Fruit fly (Drosophila melanogaster): ENCODE data around the gene CG34426.

The CG34426 gene

DNA sequence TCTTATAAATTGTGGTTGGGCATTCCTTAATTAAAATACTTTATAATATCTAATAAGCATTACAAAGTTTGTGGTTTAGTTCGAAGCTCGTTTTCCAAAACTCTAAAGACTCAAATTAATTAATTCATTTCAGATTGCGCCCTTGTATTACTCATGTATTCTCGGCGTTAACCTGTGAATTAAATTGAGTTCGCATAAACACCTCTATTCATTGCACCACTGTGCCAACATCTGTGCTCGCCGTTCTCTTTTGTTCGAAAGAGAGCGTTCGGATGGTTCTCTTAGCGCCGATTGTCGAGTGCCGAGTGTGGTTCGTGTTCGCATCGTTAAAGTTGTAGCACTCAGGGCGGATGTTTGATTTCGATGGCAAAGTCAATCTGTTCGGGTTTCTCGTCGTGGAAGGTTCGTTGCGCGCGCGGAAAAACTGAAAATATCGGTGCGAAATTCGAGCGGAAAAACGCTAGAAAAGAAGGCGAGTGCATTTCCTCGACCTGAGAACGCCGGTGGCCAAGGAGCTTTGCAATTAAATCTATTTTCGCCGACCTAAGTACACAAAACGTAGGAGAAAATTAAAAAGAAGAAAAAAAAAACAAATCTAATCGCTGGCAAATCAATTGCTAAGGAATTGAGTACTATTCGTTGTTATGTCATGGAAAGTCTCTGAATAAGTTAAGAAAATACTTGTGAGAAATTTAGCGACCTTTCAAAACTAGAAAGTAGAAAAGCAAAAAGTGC is 25.0 kb downstream of the CG34426 start, which contains the start of gene dally:
Gene dally (plus strand): TSS at position 373 of the 735 bp plus-strand sequence.
- no peak for TF ChIP-seq pan (optimal IDR thresholded peaks at IDR 0.05)
- no peak for TF ChIP-seq Dll (optimal IDR thresholded peaks at IDR 0.05)

DNA sequence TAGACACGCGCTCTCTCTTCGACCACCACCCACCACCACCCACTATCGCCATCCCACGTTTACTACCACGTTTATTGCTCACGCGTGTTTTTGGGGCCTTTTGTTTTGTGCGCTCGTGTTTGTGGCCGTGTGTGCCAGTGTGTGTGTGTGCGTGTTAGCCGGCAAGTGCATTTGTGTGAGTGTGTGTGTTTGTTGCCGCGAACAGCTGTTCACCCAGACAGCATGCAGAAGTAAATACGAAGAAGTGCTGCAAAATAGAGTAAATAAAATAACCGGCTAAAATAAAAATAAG is 25.6 kb downstream of the CG34426 start:
- TF ChIP-seq EcR (GFP tag; optimal IDR thresholded peaks at IDR 0.05): no peak
- TF ChIP-seq pan (optimal IDR thresholded peaks at IDR 0.05): no peak
- TF ChIP-seq Dll (optimal IDR thresholded peaks at IDR 0.05): no peak
- TF ChIP-seq CG8478 (optimal IDR thresholded peaks at IDR 0.05): no peak
- TF ChIP-seq psq (optimal IDR thresholded peaks at IDR 0.05): no peak
- TF ChIP-seq usp (GFP tag; optimal IDR thresholded peaks at IDR 0.05): no peak

- TF ChIP-seq pan (optimal IDR thresholded peaks at IDR 0.05) (no peak), CG8478 (optimal IDR thresholded peaks at IDR 0.05) (no peak)
Measured at dm6 chr3L:8829572-8829971, 27.3 kb downstream of the CG34426 start.

DNA sequence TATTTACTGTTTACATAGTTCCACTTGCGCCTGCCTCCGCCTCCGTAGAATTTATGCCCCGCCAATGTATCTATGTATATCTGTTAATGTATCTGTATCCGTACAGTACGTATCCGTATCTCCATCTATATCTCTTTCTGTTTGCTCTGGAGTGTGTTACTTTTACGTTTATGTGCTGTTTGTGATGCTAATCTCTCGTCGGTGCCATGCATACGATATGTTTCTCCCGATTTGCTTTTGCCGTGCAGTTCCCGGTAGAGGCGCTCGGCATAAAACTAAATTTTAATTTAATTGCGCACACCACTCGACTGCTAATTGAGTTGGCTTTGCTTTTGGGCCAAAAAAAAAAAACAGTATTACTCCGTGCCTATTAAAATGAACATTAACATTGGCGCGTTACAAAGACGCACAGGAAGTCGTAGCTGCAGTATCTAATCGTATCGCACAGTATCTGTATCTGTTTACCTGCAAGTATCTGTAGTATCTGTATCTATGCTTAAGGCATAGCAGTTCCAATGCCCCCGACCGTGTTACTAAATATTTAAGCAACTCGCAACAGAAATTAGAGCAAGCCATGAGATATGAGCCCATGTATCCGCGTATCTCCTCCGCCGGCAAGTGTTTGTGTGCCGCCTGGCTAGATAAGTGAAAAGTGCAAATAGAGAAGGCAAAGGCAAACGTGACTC is 27.9 kb downstream of the CG34426 start:
- TF ChIP-seq EcR (GFP tag; optimal IDR thresholded peaks at IDR 0.05): no peak
- no peak for TF ChIP-seq pan (optimal IDR thresholded peaks at IDR 0.05)
- no peak for TF ChIP-seq usp (GFP tag; optimal IDR thresholded peaks at IDR 0.05)
- TF ChIP-seq CG8478 (optimal IDR thresholded peaks at IDR 0.05): no peak
- no peak for TF ChIP-seq Dll (optimal IDR thresholded peaks at IDR 0.05)
- no peak for TF ChIP-seq psq (optimal IDR thresholded peaks at IDR 0.05)

- TF ChIP-seq CG8478 (optimal IDR thresholded peaks at IDR 0.05): no peak
- TF ChIP-seq usp (GFP tag; optimal IDR thresholded peaks at IDR 0.05): no peak
- TF ChIP-seq Dll (optimal IDR thresholded peaks at IDR 0.05): no peak
- TF ChIP-seq pan (optimal IDR thresholded peaks at IDR 0.05): no peak
- no peak for TF ChIP-seq psq (optimal IDR thresholded peaks at IDR 0.05)
- TF ChIP-seq EcR (GFP tag; optimal IDR thresholded peaks at IDR 0.05): no peak
Measured at dm6 chr3L:8830954-8831353, 28.7 kb downstream of the CG34426 start.

DNA sequence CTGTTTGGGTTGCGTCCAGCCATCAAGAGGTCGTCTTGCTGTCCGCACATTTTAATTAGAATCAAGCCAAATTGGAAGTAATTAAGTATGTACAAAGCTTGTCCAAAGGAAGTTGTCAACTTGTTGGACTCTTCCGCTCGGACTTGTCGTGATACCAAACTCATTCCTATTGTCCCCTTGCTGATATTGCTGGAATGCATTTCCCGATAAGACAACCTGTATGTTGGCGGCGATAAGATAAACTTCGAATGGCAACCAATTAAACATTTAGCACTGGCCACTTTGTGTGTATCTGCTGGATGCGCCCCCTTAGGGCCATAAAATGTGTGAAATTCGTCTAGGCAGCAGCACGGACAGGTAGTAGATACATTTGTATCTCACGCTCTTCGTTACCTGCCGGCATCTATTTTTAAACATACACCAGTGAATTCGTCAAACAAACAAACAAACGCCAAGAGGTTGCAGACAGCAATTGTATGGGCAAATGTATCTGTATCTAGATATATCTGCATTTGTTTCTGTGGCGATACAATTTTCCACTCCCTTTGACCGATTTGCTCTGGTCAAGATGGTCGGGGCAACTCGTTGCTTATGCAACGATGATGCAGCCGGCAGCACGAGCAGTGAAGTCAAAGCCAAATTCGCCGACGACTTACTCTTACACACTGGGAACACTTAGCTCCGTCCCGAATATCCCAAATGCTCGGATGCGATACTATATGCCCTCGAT is 30.6 kb downstream of the CG34426 start:
- no peak for TF ChIP-seq CG8478 (optimal IDR thresholded peaks at IDR 0.05)
- no peak for TF ChIP-seq pan (optimal IDR thresholded peaks at IDR 0.05)
- TF ChIP-seq psq (optimal IDR thresholded peaks at IDR 0.05): no peak
- no peak for TF ChIP-seq usp (GFP tag; optimal IDR thresholded peaks at IDR 0.05)
- no peak for TF ChIP-seq EcR (GFP tag; optimal IDR thresholded peaks at IDR 0.05)
- no peak for TF ChIP-seq Dll (optimal IDR thresholded peaks at IDR 0.05)

DNA sequence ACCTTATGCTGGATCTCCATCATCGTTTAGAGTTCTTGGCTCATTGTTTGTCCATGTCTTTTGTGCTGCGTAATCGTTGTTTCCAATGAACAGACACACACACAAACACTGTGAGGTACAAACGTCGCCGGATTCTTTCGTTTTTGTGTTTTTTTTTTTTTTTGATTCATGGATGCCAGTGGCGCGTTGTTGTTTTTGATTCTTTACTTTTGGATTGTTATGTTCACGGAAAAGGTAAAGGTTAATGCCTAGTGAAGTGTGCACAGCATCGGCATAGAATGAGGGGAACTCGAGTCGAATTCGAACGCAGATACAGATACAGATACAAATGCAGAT is 31.2 kb downstream of the CG34426 start:
- TF ChIP-seq pan (optimal IDR thresholded peaks at IDR 0.05): no peak
- TF ChIP-seq Dll (optimal IDR thresholded peaks at IDR 0.05): no peak
- no peak for TF ChIP-seq EcR (GFP tag; optimal IDR thresholded peaks at IDR 0.05)
- TF ChIP-seq usp (GFP tag; optimal IDR thresholded peaks at IDR 0.05): no peak
- TF ChIP-seq psq (optimal IDR thresholded peaks at IDR 0.05): no peak

DNA sequence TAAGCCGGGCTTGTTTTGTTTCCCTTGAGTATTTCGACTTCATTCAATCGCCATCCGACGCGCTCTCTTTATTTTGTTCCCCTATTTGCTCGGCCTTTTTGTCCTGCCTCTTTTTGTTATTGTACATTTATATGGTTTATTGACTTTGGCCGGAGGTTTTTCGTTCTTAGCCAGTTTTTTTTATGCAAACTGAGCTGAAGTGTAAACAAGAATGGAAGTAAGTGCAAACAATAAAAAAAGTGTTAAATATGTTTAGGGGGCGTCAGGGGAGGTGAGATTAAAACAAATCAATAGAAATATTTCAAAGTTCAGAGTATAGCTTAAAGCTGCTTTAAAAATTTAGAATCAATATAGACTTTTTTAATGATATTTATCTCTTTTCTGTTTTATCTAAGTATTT is 32.2 kb downstream of the CG34426 start:
- TF ChIP-seq CG8478 (optimal IDR thresholded peaks at IDR 0.05) (no peak), EcR (GFP tag; optimal IDR thresholded peaks at IDR 0.05) (no peak), psq (optimal IDR thresholded peaks at IDR 0.05) (no peak), usp (GFP tag; optimal IDR thresholded peaks at IDR 0.05) (no peak), Dll (optimal IDR thresholded peaks at IDR 0.05) (no peak), pan (optimal IDR thresholded peaks at IDR 0.05) (no peak)

DNA sequence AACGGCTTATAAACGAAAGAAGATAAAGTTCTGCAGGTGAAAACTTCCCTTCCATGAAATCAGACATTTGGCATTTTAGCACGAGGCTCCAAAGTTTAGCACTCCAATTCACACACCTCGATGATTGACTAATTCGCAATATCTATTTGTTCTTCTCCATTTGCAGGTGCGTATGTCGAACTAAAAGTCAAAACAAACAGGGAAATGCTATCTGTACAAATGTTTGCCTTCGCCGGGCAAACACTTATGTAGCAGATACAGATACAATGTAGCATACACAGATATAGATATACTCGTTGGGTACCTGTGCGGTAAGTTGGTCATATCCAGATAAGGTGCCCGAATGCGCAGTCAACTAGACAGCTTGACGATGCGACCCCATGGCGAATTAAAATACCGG is 32.6 kb downstream of the CG34426 start:
- no peak for TF ChIP-seq pan (optimal IDR thresholded peaks at IDR 0.05)
- TF ChIP-seq psq (optimal IDR thresholded peaks at IDR 0.05): no peak
- TF ChIP-seq CG8478 (optimal IDR thresholded peaks at IDR 0.05): no peak
- TF ChIP-seq Dll (optimal IDR thresholded peaks at IDR 0.05): no peak
- no peak for TF ChIP-seq usp (GFP tag; optimal IDR thresholded peaks at IDR 0.05)
- no peak for TF ChIP-seq EcR (GFP tag; optimal IDR thresholded peaks at IDR 0.05)

DNA sequence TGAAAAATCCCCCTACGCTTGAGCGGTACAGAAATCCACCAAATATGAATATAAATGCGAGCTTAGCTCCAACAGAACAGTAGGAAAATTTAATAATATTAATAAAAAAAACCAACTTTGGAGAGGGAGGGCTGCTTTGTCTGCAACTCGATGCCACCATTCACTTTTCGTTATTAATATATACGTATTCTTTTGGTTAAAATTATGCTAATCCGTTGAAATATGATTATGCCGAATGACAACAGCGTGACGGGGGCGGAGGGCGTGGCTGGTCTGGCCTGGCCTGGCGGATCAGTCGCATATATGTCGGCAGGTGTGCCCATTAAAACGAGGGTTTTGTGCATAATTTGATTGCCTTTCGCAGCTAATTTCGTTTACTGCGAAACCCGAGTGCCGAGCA is 33.2 kb downstream of the CG34426 start:
- no peak for TF ChIP-seq pan (optimal IDR thresholded peaks at IDR 0.05)
- no peak for TF ChIP-seq psq (optimal IDR thresholded peaks at IDR 0.05)
- TF ChIP-seq Dll (optimal IDR thresholded peaks at IDR 0.05): no peak
- no peak for TF ChIP-seq CG8478 (optimal IDR thresholded peaks at IDR 0.05)
- no peak for TF ChIP-seq usp (GFP tag; optimal IDR thresholded peaks at IDR 0.05)
- no peak for TF ChIP-seq EcR (GFP tag; optimal IDR thresholded peaks at IDR 0.05)

dm6 chr3L:8836162-8836561 is 33.9 kb downstream of the CG34426 start, which contains the start of gene CG32026:
Gene CG32026 (plus strand): TSS chr3L:8836462.
- TF ChIP-seq CG8478 (optimal IDR thresholded peaks at IDR 0.05) (no peak), usp (GFP tag; optimal IDR thresholded peaks at IDR 0.05) (no peak), pan (optimal IDR thresholded peaks at IDR 0.05) (no peak), EcR (GFP tag; optimal IDR thresholded peaks at IDR 0.05) (no peak), psq (optimal IDR thresholded peaks at IDR 0.05) (no peak), Dll (optimal IDR thresholded peaks at IDR 0.05) (no peak)

- TF ChIP-seq usp (GFP tag; optimal IDR thresholded peaks at IDR 0.05): no peak
- peak in 1 of 2 experiments; percentile 83 for TF ChIP-seq EcR (GFP tag; optimal IDR thresholded peaks at IDR 0.05)
- no peak for TF ChIP-seq pan (optimal IDR thresholded peaks at IDR 0.05)
Measured at dm6 chr3L:8839130-8839529, 36.9 kb downstream of the CG34426 start.

All from whole organism.